Fruit fly (Drosophila melanogaster): ENCODE measurements around the gene dco.
A peak's percentile ranks its signal among the peaks of the same experiment; 100 is the strongest.

dco gene

dm6 chr3R:31060708-31061625 is at the start of gene dco (continued):
- TF ChIP-seq CG30431 (GFP tag; optimal IDR thresholded peaks at IDR 0.05) = peak; percentile 69
- TF ChIP-seq CG8388 (GFP tag; optimal IDR thresholded peaks at IDR 0.05) = no peak
- TF ChIP-seq CG10979 (tag; optimal IDR thresholded peaks at IDR 0.05) = peak; percentile 34
- no peak for TF ChIP-seq Doc3 (GFP tag; IDR thresholded peaks at IDR 0.05; ENCODE audit: partially characterized antibody)
- peak; percentile 70 for TF ChIP-seq CG17612 (GFP tag; IDR thresholded peaks at IDR 0.05)
- peak; percentile 95 for TF ChIP-seq Lhr (GFP tag; optimal IDR thresholded peaks at IDR 0.05)
- TF ChIP-seq gem (tag; optimal IDR thresholded peaks at IDR 0.05) = peak; percentile 59
- peak; percentile 75 for TF ChIP-seq NfI (GFP tag; optimal IDR thresholded peaks at IDR 0.05)
- peak; percentile 56 for TF ChIP-seq CG18619 (GFP tag; optimal IDR thresholded peaks at IDR 0.05)
- no peak for TF ChIP-seq fd102C (GFP tag; optimal IDR thresholded peaks at IDR 0.05)
- TF ChIP-seq CG4282 (GFP tag; optimal IDR thresholded peaks at IDR 0.05) = no peak
- TF ChIP-seq CG9876 (GFP tag; optimal IDR thresholded peaks at IDR 0.05) = peak; percentile 91
- no peak for TF ChIP-seq CG15073 (GFP tag; optimal IDR thresholded peaks at IDR 0.05)
- peak; percentile 77 for TF ChIP-seq Chrac-16 (GFP tag; optimal IDR thresholded peaks at IDR 0.05)
- peak; percentile 63 for TF ChIP-seq Sox102F (GFP tag; optimal IDR thresholded peaks at IDR 0.05)
- peak; percentile 48 for TF ChIP-seq CG10565 (GFP tag; optimal IDR thresholded peaks at IDR 0.05)
- TF ChIP-seq cato (GFP tag; optimal IDR thresholded peaks at IDR 0.05; ENCODE audit: borderline replicate concordance) = no peak
- no peak for TF ChIP-seq crc (GFP tag; optimal IDR thresholded peaks at IDR 0.05)
- TF ChIP-seq HLH3B (GFP tag; IDR thresholded peaks at IDR 0.05) = peak; percentile 82
- TF ChIP-seq slou (GFP tag; optimal IDR thresholded peaks at IDR 0.05) = peak; percentile 50
- peak; percentile 25 for TF ChIP-seq sd (tag; optimal IDR thresholded peaks at IDR 0.05)
- TF ChIP-seq maf-S (GFP tag; optimal IDR thresholded peaks at IDR 0.05) = no peak
- peak; percentile 5 for TF ChIP-seq CG10147 (GFP tag; optimal IDR thresholded peaks at IDR 0.05)
- peak; percentile 88 for TF ChIP-seq CG14667 (GFP tag; IDR thresholded peaks at IDR 0.05)
- TF ChIP-seq D19A (tag; optimal IDR thresholded peaks at IDR 0.05) = peak; percentile 5
- peak; percentile 67 for TF ChIP-seq repo (GFP tag; optimal IDR thresholded peaks at IDR 0.05)
- TF ChIP-seq tap (tag; optimal IDR thresholded peaks at IDR 0.05) = no peak
- peak; percentile 67 for TF ChIP-seq CG1603 (tag; optimal IDR thresholded peaks at IDR 0.05)
- TF ChIP-seq CG2712 (tag; optimal IDR thresholded peaks at IDR 0.05) = peak; percentile 77
- TF ChIP-seq dimm (GFP tag; IDR thresholded peaks at IDR 0.05) = no peak
- TF ChIP-seq CG11398 (GFP tag; optimal IDR thresholded peaks at IDR 0.05) = peak; percentile 49
- TF ChIP-seq CG15269 (tag; optimal IDR thresholded peaks at IDR 0.05) = peak; percentile 35
- peak; percentile 56; the same call in 1 of the 2 replicates for TF ChIP-seq gsb (GFP tag; IDR thresholded peaks at IDR 0.05)
- TF ChIP-seq sqz (GFP tag; optimal IDR thresholded peaks at IDR 0.05) = peak; percentile 66
- no peak for TF ChIP-seq nom (GFP tag; optimal IDR thresholded peaks at IDR 0.05)
- TF ChIP-seq pum (GFP tag; optimal IDR thresholded peaks at IDR 0.05) = peak; percentile 91
- TF ChIP-seq CG9817 (tag; optimal IDR thresholded peaks at IDR 0.05) = peak; percentile 74
- TF ChIP-seq CG10366 (GFP tag; IDR thresholded peaks at IDR 0.05) = peak; percentile 76
- TF ChIP-seq Camta (GFP tag; optimal IDR thresholded peaks at IDR 0.05) = peak; percentile 67
- peak; percentile 93 for TF ChIP-seq gfzf (GFP tag; optimal IDR thresholded peaks at IDR 0.05)
- 0 out of 2 replicates have a peak, but pooled peaks have one; percentile 6 for TF ChIP-seq bbx (GFP tag; IDR thresholded peaks at IDR 0.05; ENCODE audit: partially characterized antibody)
- TF ChIP-seq Scr (GFP tag; IDR thresholded peaks at IDR 0.05; ENCODE audit: partially characterized antibody) = no peak
- no peak for TF ChIP-seq CG7271 (tag; optimal IDR thresholded peaks at IDR 0.05)
- TF ChIP-seq da (GFP tag; optimal IDR thresholded peaks at IDR 0.05) = peak; percentile 45
- TF ChIP-seq amos (GFP tag; IDR thresholded peaks at IDR 0.05; ENCODE audit: partially characterized antibody) = peak; percentile 51
- no peak for TF ChIP-seq seq (GFP tag; IDR thresholded peaks at IDR 0.05)
- peak; percentile 67 for TF ChIP-seq Usf (GFP tag; optimal IDR thresholded peaks at IDR 0.05)
- peak; percentile 87 for TF ChIP-seq trem (tag; optimal IDR thresholded peaks at IDR 0.05)
